Fruit fly (Drosophila melanogaster) whole organism, pupa: ENCODE results near the gene CG10561.
A peak's percentile ranks its signal among the peaks of the same experiment; 100 is the strongest.

Source experiments
- CG10348 ChIP-seq: fragments of 200-800 bp; sonication (Bioruptor generic); IDR thresholded peaks from 2 replicates; pipeline ENCODE4 v1.3.6; 2022; ENCODE audit warnings: missing biosample characterization, missing genetic modification characterization
- CG12605 ChIP-seq: fragments of 200-800 bp; sonication (Bioruptor generic); IDR thresholded peaks from 2 replicates; pipeline ENCODE4 v1.3.6; 2022; ENCODE audit warnings: missing biosample characterization, missing genetic modification characterization
- CG13204 ChIP-seq: fragments of 200-800 bp; sonication (Bioruptor generic); optimal IDR thresholded peaks from 2 replicates; lab custom pipeline; 2018; ENCODE audit warnings: missing biosample characterization, mild to moderate bottlenecking, missing genetic modification characterization, moderate library complexity
- CG14655 ChIP-seq: fragments of 200-800 bp; sonication (Bioruptor generic); optimal IDR thresholded peaks from 3 replicates; lab custom pipeline; 2017; ENCODE audit warnings: mild to moderate bottlenecking, missing biosample characterization, missing genetic modification reagents, missing genetic modification characterization
- CG15710 ChIP-seq: fragments of 200-800 bp; sonication (Bioruptor generic); optimal IDR thresholded peaks from 2 replicates; lab custom pipeline; 2018; ENCODE audit warnings: missing biosample characterization, mild to moderate bottlenecking, missing genetic modification characterization, moderate library complexity
- CG17806 ChIP-seq: fragments of 200-800 bp; sonication (Bioruptor generic); optimal IDR thresholded peaks from 2 replicates; lab custom pipeline; 2018; ENCODE audit warnings: missing biosample characterization, mild to moderate bottlenecking, missing genetic modification characterization, moderate library complexity
- CG32121 ChIP-seq: fragments of 200-800 bp; sonication (Bioruptor generic); IDR thresholded peaks from 2 replicates; pipeline ENCODE4 v1.3.6; 2022; ENCODE audit warnings: missing biosample characterization, missing genetic modification characterization
- CG34367 ChIP-seq: fragments of 200-800 bp; sonication (Bioruptor generic); optimal IDR thresholded peaks from 2 replicates; lab custom pipeline; 2018; ENCODE audit warnings: missing biosample characterization, mild to moderate bottlenecking, missing genetic modification characterization
- CG4496 ChIP-seq: fragments of 200-800 bp; sonication (Bioruptor generic); IDR thresholded peaks from 3 replicates; pipeline ENCODE4 v1.3.6; 2022; ENCODE audit warnings: missing biosample characterization, missing genetic modification characterization
- CG8159 ChIP-seq: fragments of 200-800 bp; sonication (Bioruptor generic); optimal IDR thresholded peaks from 3 replicates; lab custom pipeline; 2018; ENCODE audit warnings: missing biosample characterization, mild to moderate bottlenecking, missing genetic modification characterization, moderate library complexity
- CG8301 ChIP-seq: fragments of 200-800 bp; sonication (Bioruptor generic); optimal IDR thresholded peaks from 2 replicates; lab custom pipeline; 2018; ENCODE audit warnings: missing biosample characterization, mild to moderate bottlenecking, missing genetic modification characterization
- CG9948 ChIP-seq: fragments of 200-800 bp; sonication (Bioruptor generic); optimal IDR thresholded peaks from 2 replicates; lab custom pipeline; 2018; ENCODE audit warnings: missing biosample characterization, mild to moderate bottlenecking, missing genetic modification characterization, moderate library complexity
- D1 ChIP-seq: fragments of 200-800 bp; sonication (Bioruptor generic); optimal IDR thresholded peaks from 2 replicates; lab custom pipeline; 2018; ENCODE audit warnings: missing biosample characterization, mild to moderate bottlenecking, missing genetic modification characterization, moderate library complexity
- EcR ChIP-seq: fragments of 200-800 bp; sonication (Bioruptor generic); optimal IDR thresholded peaks from 3 replicates; lab custom pipeline; 2019; ENCODE audit warnings: missing biosample characterization, missing genetic modification characterization, mild to moderate bottlenecking, moderate library complexity, missing genetic modification reagents
- Ets98B ChIP-seq: fragments of 200-800 bp; sonication (Bioruptor generic); IDR thresholded peaks from 2 replicates; pipeline ENCODE4 v1.3.6; 2022; ENCODE audit warnings: missing biosample characterization, missing genetic modification characterization
- Pif1A ChIP-seq: fragments of 200-800 bp; sonication (Bioruptor generic); optimal IDR thresholded peaks from 3 replicates; lab custom pipeline; 2016; ENCODE audit warnings: missing biosample characterization, missing genetic modification characterization
- Pif1B ChIP-seq: fragments of 200-800 bp; sonication (Bioruptor generic); optimal IDR thresholded peaks from 3 replicates; lab custom pipeline; 2016; ENCODE audit warnings: missing biosample characterization, missing genetic modification characterization
- Snoo ChIP-seq: fragments of 200-800 bp; sonication (Bioruptor generic); optimal IDR thresholded peaks from 3 replicates; lab custom pipeline; 2017; ENCODE audit warnings: missing biosample characterization, mild to moderate bottlenecking, missing genetic modification characterization, inconsistent platforms
- fd96Ca ChIP-seq: fragments of 200-800 bp; sonication (Bioruptor generic); IDR thresholded peaks from 3 replicates; pipeline ENCODE4 v1.3.6; 2022; ENCODE audit warnings: missing biosample characterization, missing genetic modification characterization
- gl ChIP-seq: fragments of 200-800 bp; sonication (Bioruptor generic); optimal IDR thresholded peaks from 2 replicates; lab custom pipeline; 2018; ENCODE audit warnings: missing biosample characterization, mild to moderate bottlenecking, missing genetic modification characterization
- rn ChIP-seq: fragments of 200-800 bp; sonication (Bioruptor generic); IDR thresholded peaks from 2 replicates; pipeline ENCODE4 v1.3.6; 2022; ENCODE audit warnings: missing biosample characterization, missing genetic modification characterization

CG10561 gene

dm6 chr2L:19126888-19127287 is 12.7 kb downstream of the CG10561 start:
- 0 out of 2 replicates have a peak, but pooled peaks have one; percentile 28 for TF ChIP-seq CG32121 (GFP tag; lab: Robert Waterston, UW)
- TF ChIP-seq Snoo (tag; lab: Kevin White, UChicago) = peak; percentile 64
- TF ChIP-seq CG12605 (GFP tag; lab: Robert Waterston, UW) = no peak
- TF ChIP-seq CG34367 (tag; lab: Kevin White, UChicago) = peak; percentile 38
- TF ChIP-seq CG14655 (GFP tag; lab: Kevin White, UChicago) = no peak
- TF ChIP-seq CG15710 (tag; lab: Kevin White, UChicago) = peak; percentile 72
- TF ChIP-seq CG9948 (tag; lab: Kevin White, UChicago) = peak; percentile 29
- peak; percentile 38 for TF ChIP-seq CG17806 (tag; lab: Kevin White, UChicago)
- TF ChIP-seq CG13204 = no peak
- TF ChIP-seq Pif1A = no peak
- TF ChIP-seq CG8301 = no peak
- peak; percentile 63 for TF ChIP-seq CG8159 (tag; lab: Kevin White, UChicago)

- TF ChIP-seq Pif1B (GFP tag; lab: Kevin White, UChicago) (no peak), CG8159 (tag; lab: Kevin White, UChicago) (peak; percentile 51), Pif1A (no peak), CG12605 (GFP tag; lab: Robert Waterston, UW) (no peak), CG4496 (peak; percentile 70; the same call in 2 of the 3 replicates), CG9948 (tag; lab: Kevin White, UChicago) (peak; percentile 25), Snoo (tag; lab: Kevin White, UChicago) (peak; percentile 61), EcR (GFP tag; lab: Kevin White, UChicago) (no peak), D1 (tag; lab: Kevin White, UChicago) (no peak), rn (GFP tag; lab: Robert Waterston, UW) (no peak), CG17806 (tag; lab: Kevin White, UChicago) (peak; percentile 33), Ets98B (GFP tag; lab: Robert Waterston, UW) (peak; percentile 45), CG15710 (tag; lab: Kevin White, UChicago) (peak; percentile 41), CG8301 (no peak)
These were observed 17.8 kb downstream of the CG10561 start, which contains the start of the genes AsnRS and DCTN6-p27 for dm6 chr2L:19131905-19132402. TSS of gene AsnRS (minus strand) at chr2L:19131954. TSS of gene DCTN6-p27 (plus strand) at chr2L:19132323.

- TF ChIP-seq CG32121 (GFP tag; lab: Robert Waterston, UW) = no peak
- no peak for TF ChIP-seq CG10348 (GFP tag; lab: Robert Waterston, UW)
- TF ChIP-seq CG14655 (GFP tag; lab: Kevin White, UChicago) = no peak
- TF ChIP-seq gl = no peak
- peak; percentile 37 for TF ChIP-seq CG15710 (tag; lab: Kevin White, UChicago)
- 0 out of 3 replicates have a peak, but pooled peaks have one; percentile 35 for TF ChIP-seq CG4496
- no peak for TF ChIP-seq Pif1A
- no peak for TF ChIP-seq CG34367 (tag; lab: Kevin White, UChicago)
- no peak for TF ChIP-seq rn (GFP tag; lab: Robert Waterston, UW)
- TF ChIP-seq CG9948 (tag; lab: Kevin White, UChicago) = no peak
- TF ChIP-seq CG8301 = peak; percentile 16
- TF ChIP-seq CG8159 (tag; lab: Kevin White, UChicago) = peak; percentile 10
These were observed 19.5 kb downstream of the CG10561 start, which contains the start of gene brat for dm6 chr2L:19133465-19134365. TSS of gene brat (plus strand) at chr2L:19133816.

- TF ChIP-seq Pif1B (GFP tag; lab: Kevin White, UChicago) = no peak
- TF ChIP-seq CG8159 (tag; lab: Kevin White, UChicago) = no peak
- TF ChIP-seq CG12605 (GFP tag; lab: Robert Waterston, UW) = no peak
- TF ChIP-seq CG10348 (GFP tag; lab: Robert Waterston, UW) = no peak
- TF ChIP-seq CG8301 = no peak
- TF ChIP-seq D1 (tag; lab: Kevin White, UChicago) = no peak
- no peak for TF ChIP-seq CG9948 (tag; lab: Kevin White, UChicago)
- TF ChIP-seq CG17806 (tag; lab: Kevin White, UChicago) = no peak
- TF ChIP-seq EcR (GFP tag; lab: Kevin White, UChicago) = no peak
- TF ChIP-seq CG15710 (tag; lab: Kevin White, UChicago) = no peak
- TF ChIP-seq Pif1A = no peak
- TF ChIP-seq CG34367 (tag; lab: Kevin White, UChicago) = no peak
- TF ChIP-seq gl = no peak
- no peak for TF ChIP-seq CG32121 (GFP tag; lab: Robert Waterston, UW)
- no peak for TF ChIP-seq CG13204
- TF ChIP-seq CG14655 (GFP tag; lab: Kevin White, UChicago) = no peak
- TF ChIP-seq rn (GFP tag; lab: Robert Waterston, UW) = no peak
- no peak for TF ChIP-seq Ets98B (GFP tag; lab: Robert Waterston, UW)
- no peak for TF ChIP-seq Snoo (tag; lab: Kevin White, UChicago)
- TF ChIP-seq, all 21 proteins: peak for 0
These were observed 20.1 kb downstream of the CG10561 start for dm6 chr2L:19134366-19134689.

- TF ChIP-seq rn (GFP tag; lab: Robert Waterston, UW) = no peak
- peak; percentile 84 for TF ChIP-seq CG13204
- peak; percentile 40 for TF ChIP-seq Ets98B (GFP tag; lab: Robert Waterston, UW)
- TF ChIP-seq CG9948 (tag; lab: Kevin White, UChicago) = peak; percentile 14
- TF ChIP-seq Pif1B (GFP tag; lab: Kevin White, UChicago) = no peak
- TF ChIP-seq Snoo (tag; lab: Kevin White, UChicago) = no peak
- peak; percentile 94 for TF ChIP-seq EcR (GFP tag; lab: Kevin White, UChicago)
- TF ChIP-seq CG12605 (GFP tag; lab: Robert Waterston, UW) = peak; percentile 45; the same call in 1 of the 2 replicates
- TF ChIP-seq CG4496 = peak; percentile 43; the same call in 2 of the 3 replicates
- peak; percentile 17 for TF ChIP-seq CG34367 (tag; lab: Kevin White, UChicago)
- TF ChIP-seq CG17806 (tag; lab: Kevin White, UChicago) = no peak
- no peak for TF ChIP-seq gl
- TF ChIP-seq CG10348 (GFP tag; lab: Robert Waterston, UW) = no peak
- TF ChIP-seq D1 (tag; lab: Kevin White, UChicago) = no peak
- peak; percentile 31 for TF ChIP-seq CG8301
- TF ChIP-seq CG15710 (tag; lab: Kevin White, UChicago) = peak; percentile 41
- TF ChIP-seq CG8159 (tag; lab: Kevin White, UChicago) = peak; percentile 62
- TF ChIP-seq CG14655 (GFP tag; lab: Kevin White, UChicago) = no peak
- TF ChIP-seq Pif1A = peak; percentile 4
- TF ChIP-seq fd96Ca (GFP tag; lab: Robert Waterston, UW) = peak; percentile 23; the same call in 1 of the 3 replicates
- TF ChIP-seq CG32121 (GFP tag; lab: Robert Waterston, UW) = no peak; the same call in 1 of the 2 replicates
These were observed 20.8 kb downstream of the CG10561 start, which contains the start of gene Polr1D for dm6 chr2L:19134814-19135523. TSS of gene Polr1D (minus strand) at chr2L:19135233.
